Worm (Caenorhabditis elegans): Measurements from ENCODE around the gene K07C5.2.

DNA sequence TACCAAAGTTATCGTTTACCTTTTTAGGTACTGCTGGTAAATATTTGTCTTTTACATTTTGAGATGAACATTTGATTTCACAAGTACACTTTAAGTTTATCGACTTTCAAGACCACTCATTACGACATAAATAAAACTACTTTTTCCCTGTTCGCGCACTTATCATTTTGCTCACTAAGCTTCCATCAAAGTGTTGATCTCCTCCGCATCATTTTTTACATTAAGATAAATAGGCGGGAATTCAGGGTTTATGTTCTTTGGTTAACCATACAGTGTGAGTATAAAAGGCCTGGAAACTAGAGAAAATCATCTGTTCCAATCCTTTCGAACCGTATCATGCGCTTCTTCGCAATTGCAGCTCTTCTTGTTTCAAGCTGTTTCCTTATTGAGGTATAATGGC is 42.8 kb downstream of the K07C5.2 start, which contains the start of gene pqn-2:
- no peak for TF ChIP-seq dao-5 (tag; optimal IDR thresholded peaks at IDR 0.05)
- TF ChIP-seq W03F9.2 (tag; optimal IDR thresholded peaks at IDR 0.05) = no peak
- TF ChIP-seq him-1 (tag; optimal IDR thresholded peaks at IDR 0.05) = no peak

All from whole organism, L4/young adult.